Fruit fly (Drosophila melanogaster): ENCODE measurements around the gene CAHbeta.

dm6 chr3R:8954515-8955358 is 25.9 kb upstream of the CAHbeta start:
- TF ChIP-seq Myc (optimal IDR thresholded peaks at IDR 0.05) (no peak), insv (optimal IDR thresholded peaks at IDR 0.05) (no peak), h (optimal IDR thresholded peaks at IDR 0.05) (no peak), ttk (optimal IDR thresholded peaks at IDR 0.05) (no peak)
